Worm (Caenorhabditis elegans) whole organism, young adult: Measurements from ENCODE around the gene nhr-38.
A peak's percentile ranks its signal among the peaks of the same experiment; 100 is the strongest.
"Not testable (repeated sequence)": the region's sequence is repeated elsewhere in the genome, so short reads cannot be mapped to it uniquely, and the experiment has no call there.

ENCODE experiments used
- B0019.2 ChIP-seq: fragments of 200-800 bp; sonication (Bioruptor generic); conservative IDR thresholded peaks from 2 replicates; pipeline ENCODE4 v1.3.6; 2022; ENCODE audit warnings: missing genetic modification reagents, missing genetic modification characterization, missing compliant biosample characterization
- C17E4.6 ChIP-seq: fragments of 200-800 bp; sonication (Bioruptor generic); IDR thresholded peaks from 2 replicates; pipeline ENCODE4 v1.3.6; 2022; ENCODE audit warnings: missing genetic modification reagents, missing genetic modification characterization, missing compliant biosample characterization
- D2030.7 ChIP-seq: fragments of 200-800 bp; sonication (Bioruptor generic); IDR thresholded peaks from 2 replicates; pipeline ENCODE4 v1.3.6; 2022; ENCODE audit warnings: missing genetic modification reagents, missing genetic modification characterization, missing compliant biosample characterization
- F33H1.4 ChIP-seq: fragments of 200-800 bp; sonication (Bioruptor generic); IDR thresholded peaks from 2 replicates; pipeline ENCODE4 v1.3.6; 2022; ENCODE audit warnings: missing genetic modification reagents, missing genetic modification characterization, missing compliant biosample characterization
- F49E8.2 ChIP-seq: sonication (generic microtip); optimal IDR thresholded peaks from 3 replicates; lab custom pipeline; 2017; ENCODE audit warnings: missing genetic modification characterization, mild to moderate bottlenecking, missing compliant biosample characterization, antibody characterized with exemption, moderate library complexity; ENCODE audit not compliant: insufficient read depth
- K11D2.4 ChIP-seq: fragments of 200-800 bp; sonication (Bioruptor generic); IDR thresholded peaks from 2 replicates; pipeline ENCODE4 v1.3.6; 2022; ENCODE audit warnings: missing genetic modification reagents, missing genetic modification characterization, missing compliant biosample characterization
- Y53F4B.3 ChIP-seq: fragments of 200-800 bp; sonication (Bioruptor generic); IDR thresholded peaks from 2 replicates; pipeline ENCODE4 v1.3.6; 2022; ENCODE audit warnings: missing genetic modification reagents, missing genetic modification characterization, missing compliant biosample characterization
- Y95B8A.8 ChIP-seq: fragments of 200-800 bp; sonication (Bioruptor generic); IDR thresholded peaks from 2 replicates; pipeline ENCODE4 v1.3.6; 2022; ENCODE audit warnings: missing genetic modification reagents, missing genetic modification characterization, missing compliant biosample characterization
- aptf-2 ChIP-seq: fragments of 200-800 bp; sonication (Bioruptor generic); conservative IDR thresholded peaks from 2 replicates; pipeline ENCODE4 v1.3.6; 2022; ENCODE audit warnings: missing genetic modification reagents, missing genetic modification characterization, missing compliant biosample characterization
- ceh-91 ChIP-seq: fragments of 200-800 bp; sonication (Bioruptor generic); IDR thresholded peaks from 2 replicates; pipeline ENCODE4 v1.3.6; 2022; ENCODE audit warnings: missing genetic modification reagents, missing genetic modification characterization, missing compliant biosample characterization
- dox-1 ChIP-seq: fragments of 200-800 bp; sonication (Bioruptor generic); IDR thresholded peaks from 2 replicates; pipeline ENCODE4 v1.3.6; 2022; ENCODE audit warnings: missing genetic modification reagents, missing genetic modification characterization, missing compliant biosample characterization
- dpff-1 ChIP-seq: sonication (generic microtip); optimal IDR thresholded peaks from 2 replicates; lab custom pipeline; 2017; ENCODE audit warnings: mild to moderate bottlenecking, missing genetic modification characterization, missing compliant biosample characterization
- dpl-1 ChIP-seq: fragments of 150-350 bp; optimal IDR thresholded peaks from 2 replicates; lab custom pipeline; 2014; ENCODE audit warnings: missing biosample characterization, missing genetic modification reagents, missing genetic modification characterization
- efl-1 ChIP-seq: fragments of 150-350 bp; optimal IDR thresholded peaks from 2 replicates; lab custom pipeline; 2014; ENCODE audit warnings: missing biosample characterization, missing genetic modification reagents, missing genetic modification characterization
- ekl-4 ChIP-seq: fragments of 200-800 bp; sonication (Bioruptor generic); IDR thresholded peaks from 2 replicates; pipeline ENCODE4 v1.3.6; 2022; ENCODE audit warnings: missing genetic modification reagents, missing genetic modification characterization, missing compliant biosample characterization
- hrde-1 ChIP-seq: sonication (generic microtip); optimal IDR thresholded peaks from 2 replicates; lab custom pipeline; 2016; ENCODE audit warnings: missing genetic modification characterization, mild to moderate bottlenecking, missing compliant biosample characterization, moderate library complexity, missing genotype, missing genetic modification reagents, borderline replicate concordance
- hsf-1 ChIP-seq: fragments of 200-800 bp; sonication (Bioruptor generic); IDR thresholded peaks from 2 replicates; pipeline ENCODE4 v1.3.6; 2022; ENCODE audit warnings: missing genetic modification reagents, missing genetic modification characterization, missing compliant biosample characterization
- let-607 ChIP-seq, 2 experiments: fragments of 200-800 bp in 1 of 2; sonication (Bioruptor generic) in 1 of 2; sonication (generic microtip) in 1 of 2; optimal IDR thresholded peaks; 2 replicates each; lab custom pipeline; 2016 to 2018; ENCODE audit warnings: mild to moderate bottlenecking in 2 of 2, missing compliant biosample characterization in 2 of 2, missing genetic modification characterization in 2 of 2, moderate library complexity in 2 of 2, missing genotype in 1 of 2
- lin-35 ChIP-seq, 3 experiments: fragments of 150-350 bp in 2 of 3; sonication (generic microtip) in 1 of 3; optimal IDR thresholded peaks; 2 replicates each; lab custom pipeline; 2014 to 2018; ENCODE audit warnings: missing biosample characterization in 3 of 3, missing genetic modification characterization in 3 of 3, missing genetic modification reagents in 3 of 3
- lsl-1 ChIP-seq: fragments of 200-800 bp; sonication (Bioruptor generic); optimal IDR thresholded peaks from 2 replicates; lab custom pipeline; 2018; ENCODE audit warnings: mild to moderate bottlenecking, missing genetic modification characterization, moderate library complexity, missing compliant biosample characterization
- madf-10 ChIP-seq: sonication (generic microtip); optimal IDR thresholded peaks from 2 replicates; lab custom pipeline; 2016; ENCODE audit warnings: mild to moderate bottlenecking, missing genetic modification characterization, missing compliant biosample characterization
- madf-3 ChIP-seq: fragments of 200-800 bp; sonication (Bioruptor generic); IDR thresholded peaks from 2 replicates; pipeline ENCODE4 v1.3.6; 2022; ENCODE audit warnings: missing genetic modification reagents, missing genetic modification characterization, missing compliant biosample characterization
- madf-6 ChIP-seq: fragments of 200-800 bp; sonication (Bioruptor generic); IDR thresholded peaks from 2 replicates; pipeline ENCODE4 v1.3.6; 2022; ENCODE audit warnings: missing genetic modification reagents, missing genetic modification characterization, missing compliant biosample characterization
- madf-8 ChIP-seq: fragments of 200-800 bp; sonication (Bioruptor generic); conservative IDR thresholded peaks from 2 replicates; pipeline ENCODE4 v1.3.6; 2022; ENCODE audit warnings: missing genetic modification reagents, missing genetic modification characterization, missing compliant biosample characterization
- mes-4 ChIP-seq: sonication (generic microtip); optimal IDR thresholded peaks from 2 replicates; lab custom pipeline; 2016; ENCODE audit warnings: missing genotype, missing genetic modification characterization, missing compliant biosample characterization
- nfyb-1 ChIP-seq: fragments of 200-800 bp; sonication (Bioruptor generic); IDR thresholded peaks from 2 replicates; pipeline ENCODE4 v1.3.6; 2022; ENCODE audit warnings: missing genetic modification reagents, missing genetic modification characterization, missing compliant biosample characterization
- nhr-120 ChIP-seq: fragments of 200-800 bp; sonication (Bioruptor generic); IDR thresholded peaks from 2 replicates; pipeline ENCODE4 v1.3.6; 2022; ENCODE audit warnings: missing genetic modification characterization, missing compliant biosample characterization
- nhr-179 ChIP-seq: sonication (generic microtip); optimal IDR thresholded peaks from 2 replicates; lab custom pipeline; 2016; ENCODE audit warnings: mild to moderate bottlenecking, missing genetic modification characterization, missing compliant biosample characterization
- nhr-27 ChIP-seq: fragments of 200-800 bp; sonication (Bioruptor generic); optimal IDR thresholded peaks from 2 replicates; lab custom pipeline; 2018; ENCODE audit warnings: mild to moderate bottlenecking, missing genetic modification characterization, moderate library complexity, missing compliant biosample characterization
- pbrm-1 ChIP-seq: fragments of 200-800 bp; sonication (Bioruptor generic); IDR thresholded peaks from 2 replicates; pipeline ENCODE4 v1.3.6; 2022; ENCODE audit warnings: missing genetic modification reagents, missing genetic modification characterization, missing compliant biosample characterization
- rcor-1 ChIP-seq: fragments of 200-800 bp; sonication (Bioruptor generic); IDR thresholded peaks from 2 replicates; pipeline ENCODE4 v1.3.6; 2022; ENCODE audit warnings: missing genetic modification reagents, missing genetic modification characterization, missing compliant biosample characterization
- snpc-1.1 ChIP-seq: sonication (generic microtip); optimal IDR thresholded peaks from 2 replicates; lab custom pipeline; 2017; ENCODE audit warnings: missing genetic modification characterization, mild to moderate bottlenecking, missing compliant biosample characterization, antibody characterized with exemption, moderate library complexity, missing genotype, missing genetic modification reagents; ENCODE audit not compliant: insufficient read depth
- snpc-3.4 ChIP-seq: sonication (generic microtip); optimal IDR thresholded peaks from 2 replicates; lab custom pipeline; 2017; ENCODE audit warnings: missing genetic modification characterization, mild to moderate bottlenecking, missing compliant biosample characterization, antibody characterized with exemption, moderate library complexity, missing genotype, missing genetic modification reagents
- snpc-4 ChIP-seq, 5 experiments: fragments of 150-350 bp in 1 of 5; sonication (generic microtip) in 4 of 5; optimal IDR thresholded peaks; 2 replicates each; lab custom pipeline; 2014 to 2018; ENCODE audit warnings: missing genetic modification characterization in 5 of 5, missing biosample characterization in 3 of 5, antibody characterized with exemption in 2 of 5, mild to moderate bottlenecking in 2 of 5, missing compliant biosample characterization in 2 of 5, missing genotype in 2 of 5, moderate library complexity in 2 of 5, missing genetic modification reagents in 1 of 5
- tlf-1 ChIP-seq: fragments of 200-800 bp; sonication (Bioruptor generic); optimal IDR thresholded peaks from 2 replicates; lab custom pipeline; 2018; ENCODE audit warnings: mild to moderate bottlenecking, missing genetic modification characterization, missing compliant biosample characterization
- unc-130 ChIP-seq: sonication (generic microtip); optimal IDR thresholded peaks from 2 replicates; lab custom pipeline; 2016; ENCODE audit warnings: missing genetic modification reagents, missing genetic modification characterization, missing compliant biosample characterization
- xnd-1 ChIP-seq: sonication (generic microtip); optimal IDR thresholded peaks from 2 replicates; lab custom pipeline; 2016; ENCODE audit warnings: missing genotype, missing genetic modification reagents, missing genetic modification characterization, missing compliant biosample characterization
- zim-3 ChIP-seq: sonication (generic microtip); optimal IDR thresholded peaks from 2 replicates; lab custom pipeline; 2017; ENCODE audit warnings: mild to moderate bottlenecking, missing genetic modification characterization, moderate library complexity, missing compliant biosample characterization
- ztf-28 ChIP-seq: fragments of 200-800 bp; sonication (Bioruptor generic); IDR thresholded peaks from 2 replicates; pipeline ENCODE4 v1.3.6; 2022; ENCODE audit warnings: missing genetic modification reagents, missing genetic modification characterization, missing compliant biosample characterization

Gene nhr-38

DNA sequence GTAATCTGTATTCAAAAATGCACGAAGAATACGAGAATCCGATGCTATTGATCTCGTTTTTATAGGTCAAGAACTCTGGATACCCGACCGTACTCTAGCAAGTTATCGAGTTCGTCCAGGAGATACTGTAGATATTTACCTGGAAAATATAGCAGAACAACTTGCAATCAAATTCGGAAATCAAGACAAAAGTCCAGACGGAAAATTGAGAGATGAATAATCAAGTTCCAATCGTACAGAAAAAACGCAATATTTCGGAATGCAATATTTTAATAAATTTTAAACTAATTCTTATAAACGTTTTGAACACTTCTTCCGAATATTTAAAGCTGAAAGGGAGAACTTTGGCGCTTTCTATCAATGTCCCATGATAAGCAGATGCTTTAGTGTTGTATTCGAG, 29.0 kb downstream of the nhr-38 start (continued):
- TF ChIP-seq dpff-1 (tag; lab: Kevin White, UChicago) (no peak), efl-1 (GFP tag; lab: Kevin White, UChicago) (peak; percentile 33), ztf-28 (no peak), ceh-91 (GFP tag; lab: Robert Waterston, UW) (no peak), mes-4 (tag; lab: Kevin White, UChicago) (no peak), nhr-27 (no peak), madf-10 (no peak), Y53F4B.3 (GFP tag; lab: Robert Waterston, UW) (no peak), K11D2.4 (GFP tag; lab: Robert Waterston, UW) (no peak), zim-3 (no peak), hrde-1 (tag; lab: Kevin White, UChicago) (peak; percentile 79), nhr-120 (GFP tag; lab: Robert Waterston, UW) (no peak), nhr-179 (no peak), let-607 (tag; optimal IDR thresholded peaks at IDR 0.05; lab: Kevin White, UChicago) (no peak)
- TF ChIP-seq, all 124 proteins: peak for 33

DNA sequence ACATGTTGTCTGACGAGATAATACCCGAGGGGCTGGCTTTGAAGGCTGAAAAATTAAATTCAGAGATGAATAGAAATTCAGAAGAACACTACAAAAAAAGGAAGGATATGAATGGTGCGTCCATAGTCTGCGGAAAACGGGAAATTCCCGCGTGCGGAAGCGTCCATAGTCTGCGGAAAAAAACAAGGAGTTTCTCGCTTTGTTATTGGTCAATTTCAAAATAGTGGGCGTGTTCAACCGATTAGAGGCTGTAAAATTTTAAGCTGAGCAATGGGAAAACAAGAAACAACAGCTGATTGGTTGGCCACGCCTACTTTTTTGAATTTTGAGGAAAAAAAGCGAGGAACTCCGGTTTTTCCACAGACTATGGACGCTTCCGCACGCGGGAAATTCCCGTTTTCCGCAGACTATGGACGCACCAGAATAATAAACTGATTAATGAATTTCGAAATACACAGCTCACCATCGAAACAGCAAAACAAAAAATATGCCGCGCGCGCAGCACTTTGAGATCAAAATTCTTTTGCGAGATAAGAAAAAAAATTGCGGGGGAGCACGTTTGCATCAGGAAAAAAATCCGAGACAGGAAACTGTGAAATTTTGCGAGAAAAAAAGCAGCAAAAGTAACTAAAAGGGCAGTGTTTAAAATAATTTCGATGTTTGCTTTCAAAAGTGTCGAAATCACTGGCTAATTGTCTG, 31.0 kb downstream of the nhr-38 start, which contains the start of gene gln-6:
TSS of gene gln-6 (minus strand) at position 51 of the 699 bp plus-strand sequence.
- not testable (repeated sequence) for TF ChIP-seq snpc-4 (GFP tag; optimal IDR thresholded peaks at IDR 0.05; lab: Kevin White, UChicago)
- peak in 1 of 4 experiments; percentile 28 for TF ChIP-seq snpc-4 (tag; optimal IDR thresholded peaks at IDR 0.05; lab: Kevin White, UChicago)
- peak; percentile 17 for TF ChIP-seq snpc-1.1 (tag; lab: Kevin White, UChicago)
- peak; percentile 80 for TF ChIP-seq dpl-1
- TF ChIP-seq madf-6 (GFP tag; lab: Robert Waterston, UW) = peak; percentile 96
- peak; percentile 71 for TF ChIP-seq F33H1.4 (GFP tag; lab: Robert Waterston, UW)
- TF ChIP-seq unc-130 (GFP tag; lab: Kevin White, UChicago) = peak; percentile 35
- TF ChIP-seq efl-1 (GFP tag; lab: Kevin White, UChicago) = peak; percentile 94
- TF ChIP-seq pbrm-1 (GFP tag; lab: Robert Waterston, UW) = peak; percentile 37; the same call in 1 of the 2 replicates
- TF ChIP-seq rcor-1 (GFP tag; lab: Robert Waterston, UW) = 0 out of 2 replicates have a peak, but pooled peaks have one; percentile 39
- peak; percentile 25; the same call in 1 of the 2 replicates for TF ChIP-seq nfyb-1 (GFP tag; lab: Robert Waterston, UW)
- TF ChIP-seq ekl-4 (GFP tag; lab: Robert Waterston, UW) = 0 out of 2 replicates have a peak, but pooled peaks have one; percentile 19
- peak; percentile 51 for TF ChIP-seq snpc-3.4 (tag; lab: Kevin White, UChicago)
- peak; percentile 67; the same call in 1 of the 2 replicates for TF ChIP-seq C17E4.6 (GFP tag; lab: Robert Waterston, UW)
- peak; percentile 67 for TF ChIP-seq tlf-1 (GFP tag; lab: Kevin White, UChicago)
- peak; percentile 82 for TF ChIP-seq dox-1 (GFP tag; lab: Robert Waterston, UW)
- TF ChIP-seq madf-8 (GFP tag; lab: Robert Waterston, UW) = peak; percentile 90
- TF ChIP-seq B0019.2 (GFP tag; lab: Robert Waterston, UW) = peak; percentile 67
- TF ChIP-seq ceh-91 (GFP tag; lab: Robert Waterston, UW) = peak; percentile 89
- TF ChIP-seq F49E8.2 (tag; lab: Kevin White, UChicago) = peak; percentile 40
- TF ChIP-seq ztf-28 = 0 out of 2 replicates have a peak, but pooled peaks have one; percentile 38
- peak; percentile 84 for TF ChIP-seq xnd-1
- TF ChIP-seq hsf-1 (GFP tag; lab: Robert Waterston, UW) = peak; percentile 61; the same call in 1 of the 2 replicates
- TF ChIP-seq aptf-2 (GFP tag; lab: Robert Waterston, UW) = peak; percentile 32; the same call in 1 of the 2 replicates
- TF ChIP-seq Y95B8A.8 (GFP tag; lab: Robert Waterston, UW) = peak; percentile 62; the same call in 1 of the 2 replicates
- peak; percentile 91; the same call in 1 of the 2 replicates for TF ChIP-seq D2030.7 (GFP tag; lab: Robert Waterston, UW)
- TF ChIP-seq madf-3 (GFP tag; lab: Robert Waterston, UW) = peak; percentile 86
- TF ChIP-seq lsl-1 (GFP tag; lab: Kevin White, UChicago) = peak; percentile 65
- peak in 1 of 3 experiments; percentile 44 for TF ChIP-seq lin-35 (GFP tag; optimal IDR thresholded peaks at IDR 0.05; lab: Kevin White, UChicago)
